Worm (Caenorhabditis elegans): ENCODE results near the gene T20B3.1.

T20B3.1 gene

DNA sequence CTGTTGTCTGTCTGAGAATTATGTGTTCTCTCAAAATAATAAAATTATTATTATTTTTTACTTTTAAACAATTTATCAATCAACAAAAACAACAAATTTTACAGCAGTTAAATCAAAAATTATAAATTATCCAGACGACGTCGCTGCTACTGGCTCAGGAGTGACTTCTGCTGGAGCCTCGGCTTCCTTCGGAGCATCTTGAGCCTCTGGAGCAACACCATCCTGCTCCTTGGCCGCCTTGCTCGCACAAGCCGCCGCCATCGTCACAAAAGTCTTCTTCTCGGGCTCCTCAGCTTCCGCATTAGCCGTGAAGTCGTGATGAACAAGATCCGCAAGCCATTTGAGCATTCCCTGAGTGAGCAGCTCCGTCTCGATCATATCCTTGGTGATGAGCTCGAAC, 22.6 kb upstream of the T20B3.1 start:
- TF ChIP-seq C17E4.6 (GFP tag; IDR thresholded peaks at IDR 0.05) (no peak), madf-8 (GFP tag; conservative IDR thresholded peaks at IDR 0.05) (no peak), ceh-58 (GFP tag; IDR thresholded peaks at IDR 0.05) (0 out of 2 replicates have a peak, but pooled peaks have one; percentile 48), ama-1 (optimal IDR thresholded peaks at IDR 0.05) (no peak), ama-1 (GFP tag; optimal IDR thresholded peaks at IDR 0.05) (peak in 1 of 2 experiments; percentile 39), zfh-2 (GFP tag; conservative IDR thresholded peaks at IDR 0.05) (peak; percentile 67)

- TF ChIP-seq hmg-1.2 (GFP tag; IDR thresholded peaks at IDR 0.05) (no peak), aptf-3 (GFP tag; IDR thresholded peaks at IDR 0.05) (no peak), F23B12.7 (tag; optimal IDR thresholded peaks at IDR 0.05; ENCODE audit: insufficient read depth) (no peak), unc-62 (GFP tag; optimal IDR thresholded peaks at IDR 0.05) (no peak), rpc-1 (optimal IDR thresholded peaks at IDR 0.05) (no peak), rpc-1 (tag; optimal IDR thresholded peaks at IDR 0.05) (no peak), ekl-4 (GFP tag; IDR thresholded peaks at IDR 0.05) (no peak), dpl-1 (GFP tag; optimal IDR thresholded peaks at IDR 0.05) (peak; percentile 35), rec-8 (tag; optimal IDR thresholded peaks at IDR 0.05) (no peak), hlh-12 (tag; optimal IDR thresholded peaks at IDR 0.05) (no peak), lin-26 (GFP tag; IDR thresholded peaks at IDR 0.05) (no peak), F52B5.7 (tag; optimal IDR thresholded peaks at IDR 0.05) (no peak), tbp1 (GFP tag; optimal IDR thresholded peaks at IDR 0.05) (peak; percentile 17), sptf-2 (GFP tag; optimal IDR thresholded peaks at IDR 0.05) (no peak), hsf-1 (GFP tag; IDR thresholded peaks at IDR 0.05) (no peak), akir-1 (GFP tag; optimal IDR thresholded peaks at IDR 0.05) (no peak), egrh-3 (GFP tag; IDR thresholded peaks at IDR 0.05) (no peak), attf-5 (GFP tag; optimal IDR thresholded peaks at IDR 0.05) (no peak), ama-1 (optimal IDR thresholded peaks at IDR 0.05) (no peak), ama-1 (GFP tag; optimal IDR thresholded peaks at IDR 0.05) (no peak), madf-8 (GFP tag; conservative IDR thresholded peaks at IDR 0.05) (0 out of 2 replicates have a peak, but pooled peaks have one; percentile 28), ZK185.1 (tag; optimal IDR thresholded peaks at IDR 0.05; ENCODE audit: poor library complexity, severe bottlenecking) (no peak), egl-44 (GFP tag; IDR thresholded peaks at IDR 0.05) (no peak), nhr-27 (tag; optimal IDR thresholded peaks at IDR 0.05) (no peak), ztf-18 (tag; optimal IDR thresholded peaks at IDR 0.05) (peak; percentile 48), ztf-26 (tag; optimal IDR thresholded peaks at IDR 0.05) (no peak), nhr-120 (GFP tag; IDR thresholded peaks at IDR 0.05) (no peak), ztf-22 (GFP tag; optimal IDR thresholded peaks at IDR 0.05) (no peak), zim-3 (tag; optimal IDR thresholded peaks at IDR 0.05) (no peak), F57A8.1 (GFP tag; optimal IDR thresholded peaks at IDR 0.05) (no peak), lin-35 (GFP tag; optimal IDR thresholded peaks at IDR 0.05) (no peak), hlh-26 (GFP tag; conservative IDR thresholded peaks at IDR 0.05) (no peak), ceh-27 (GFP tag; optimal IDR thresholded peaks at IDR 0.05) (no peak), zfh-2 (GFP tag; conservative IDR thresholded peaks at IDR 0.05) (no peak), ceh-91 (GFP tag; IDR thresholded peaks at IDR 0.05) (peak; percentile 49; the same call in 1 of the 2 replicates), madf-3 (GFP tag; IDR thresholded peaks at IDR 0.05) (no peak), K11D2.4 (GFP tag; IDR thresholded peaks at IDR 0.05) (no peak), mes-4 (tag; optimal IDR thresholded peaks at IDR 0.05) (no peak), nhr-90 (tag; optimal IDR thresholded peaks at IDR 0.05) (no peak), ceh-58 (GFP tag; IDR thresholded peaks at IDR 0.05) (no peak), Y95B8A.8 (GFP tag; IDR thresholded peaks at IDR 0.05) (no peak), hmg-20 (GFP tag; IDR thresholded peaks at IDR 0.05) (no peak), dpff-1 (tag; optimal IDR thresholded peaks at IDR 0.05) (no peak), Y56A3A.18 (GFP tag; IDR thresholded peaks at IDR 0.05) (no peak), ceh-79 (tag; optimal IDR thresholded peaks at IDR 0.05) (no peak), attf-6 (GFP tag; IDR thresholded peaks at IDR 0.05) (peak; percentile 43; the same call in 1 of the 2 replicates), xnd-1 (tag; optimal IDR thresholded peaks at IDR 0.05) (no peak)
Observed at ce11 chrV:16793312-16793711, 22.0 kb upstream of the T20B3.1 start.

Data from whole organism, young adult.